Worm (Caenorhabditis elegans) whole organism, young adult: ENCODE data around the gene Y10G11A.1.
A peak's percentile ranks its signal among the peaks of the same experiment; 100 is the strongest.

Experiments
- B0336.3 ChIP-seq: fragments of 200-800 bp; sonication (Bioruptor generic); IDR thresholded peaks from 2 replicates; pipeline ENCODE4 v1.3.6; 2022; ENCODE audit warnings: missing genetic modification characterization, missing compliant biosample characterization
- F33H1.4 ChIP-seq: fragments of 200-800 bp; sonication (Bioruptor generic); IDR thresholded peaks from 2 replicates; pipeline ENCODE4 v1.3.6; 2022; ENCODE audit warnings: missing genetic modification reagents, missing genetic modification characterization, missing compliant biosample characterization
- F49E8.2 ChIP-seq: sonication (generic microtip); optimal IDR thresholded peaks from 3 replicates; lab custom pipeline; 2017; ENCODE audit warnings: missing genetic modification characterization, mild to moderate bottlenecking, missing compliant biosample characterization, antibody characterized with exemption, moderate library complexity; ENCODE audit not compliant: insufficient read depth
- F52B5.7 ChIP-seq: sonication (generic microtip); optimal IDR thresholded peaks from 2 replicates; lab custom pipeline; 2016; ENCODE audit warnings: mild to moderate bottlenecking, missing genetic modification characterization, missing compliant biosample characterization
- F57A8.1 ChIP-seq: fragments of 200-800 bp; sonication (Bioruptor generic); optimal IDR thresholded peaks from 2 replicates; lab custom pipeline; 2018; ENCODE audit warnings: mild to moderate bottlenecking, missing genetic modification characterization, moderate library complexity, missing compliant biosample characterization
- K11D2.4 ChIP-seq: fragments of 200-800 bp; sonication (Bioruptor generic); IDR thresholded peaks from 2 replicates; pipeline ENCODE4 v1.3.6; 2022; ENCODE audit warnings: missing genetic modification reagents, missing genetic modification characterization, missing compliant biosample characterization
- Y53F4B.3 ChIP-seq: fragments of 200-800 bp; sonication (Bioruptor generic); IDR thresholded peaks from 2 replicates; pipeline ENCODE4 v1.3.6; 2022; ENCODE audit warnings: missing genetic modification reagents, missing genetic modification characterization, missing compliant biosample characterization
- Y53G8AR.9 ChIP-seq: fragments of 200-800 bp; sonication (Bioruptor generic); conservative IDR thresholded peaks from 2 replicates; pipeline ENCODE4 v1.3.6; 2022; ENCODE audit warnings: missing genetic modification reagents, missing genetic modification characterization, missing compliant biosample characterization
- Y56A3A.18 ChIP-seq: fragments of 200-800 bp; sonication (Bioruptor generic); IDR thresholded peaks from 2 replicates; pipeline ENCODE4 v1.3.6; 2022; ENCODE audit warnings: missing genetic modification reagents, missing genetic modification characterization, missing compliant biosample characterization
- Y79H2A.3 ChIP-seq: fragments of 200-800 bp; sonication (Bioruptor generic); conservative IDR thresholded peaks from 2 replicates; pipeline ENCODE4 v1.3.6; 2022; ENCODE audit warnings: missing genetic modification reagents, missing genetic modification characterization, missing compliant biosample characterization
- aptf-3 ChIP-seq: fragments of 200-800 bp; sonication (Bioruptor generic); IDR thresholded peaks from 2 replicates; pipeline ENCODE4 v1.3.6; 2022; ENCODE audit warnings: missing genetic modification characterization, missing compliant biosample characterization
- atf-7 ChIP-seq: sonication (generic microtip); optimal IDR thresholded peaks from 2 replicates; lab custom pipeline; 2017; ENCODE audit warnings: mild to moderate bottlenecking, missing genetic modification characterization, missing compliant biosample characterization
- athp-1 ChIP-seq: sonication (generic microtip); optimal IDR thresholded peaks from 2 replicates; lab custom pipeline; 2017; ENCODE audit warnings: mild to moderate bottlenecking, missing genetic modification characterization, missing compliant biosample characterization
- attf-3 ChIP-seq: fragments of 200-800 bp; sonication (Bioruptor generic); conservative IDR thresholded peaks from 2 replicates; pipeline ENCODE4 v1.3.6; 2022; ENCODE audit warnings: missing genetic modification reagents, missing genetic modification characterization, missing compliant biosample characterization
- attf-6 ChIP-seq: fragments of 200-800 bp; sonication (Bioruptor generic); IDR thresholded peaks from 2 replicates; pipeline ENCODE4 v1.3.6; 2022; ENCODE audit warnings: missing genetic modification reagents, missing genetic modification characterization, missing compliant biosample characterization
- bed-2 ChIP-seq: fragments of 200-800 bp; sonication (Bioruptor generic); IDR thresholded peaks from 2 replicates; pipeline ENCODE4 v1.3.6; 2022; ENCODE audit warnings: missing genetic modification reagents, missing genetic modification characterization, missing compliant biosample characterization
- ccch-3 ChIP-seq: fragments of 200-800 bp; sonication (Bioruptor generic); optimal IDR thresholded peaks from 2 replicates; lab custom pipeline; 2018; ENCODE audit warnings: mild to moderate bottlenecking, missing genetic modification characterization, missing compliant biosample characterization
- ceh-58 ChIP-seq: fragments of 200-800 bp; sonication (Bioruptor generic); IDR thresholded peaks from 2 replicates; pipeline ENCODE4 v1.3.6; 2022; ENCODE audit warnings: missing genetic modification characterization, missing compliant biosample characterization
- dpff-1 ChIP-seq: sonication (generic microtip); optimal IDR thresholded peaks from 2 replicates; lab custom pipeline; 2017; ENCODE audit warnings: mild to moderate bottlenecking, missing genetic modification characterization, missing compliant biosample characterization
- efl-1 ChIP-seq: fragments of 150-350 bp; optimal IDR thresholded peaks from 2 replicates; lab custom pipeline; 2014; ENCODE audit warnings: missing biosample characterization, missing genetic modification reagents, missing genetic modification characterization
- egl-44 ChIP-seq: fragments of 200-800 bp; sonication (Bioruptor generic); IDR thresholded peaks from 2 replicates; pipeline ENCODE4 v1.3.6; 2022; ENCODE audit warnings: missing genetic modification reagents, missing genetic modification characterization, missing compliant biosample characterization
- gei-17 ChIP-seq: fragments of 200-800 bp; sonication (Bioruptor generic); optimal IDR thresholded peaks from 2 replicates; lab custom pipeline; 2018; ENCODE audit warnings: mild to moderate bottlenecking, missing genetic modification characterization, missing compliant biosample characterization
- him-1 ChIP-seq: sonication (generic microtip); optimal IDR thresholded peaks from 2 replicates; lab custom pipeline; 2016; ENCODE audit warnings: missing genotype, missing genetic modification reagents, missing genetic modification characterization, missing compliant biosample characterization
- hmg-1.2 ChIP-seq: fragments of 200-800 bp; sonication (Bioruptor generic); IDR thresholded peaks from 2 replicates; pipeline ENCODE4 v1.3.6; 2022; ENCODE audit warnings: missing genetic modification reagents, missing genetic modification characterization, missing compliant biosample characterization
- hrde-1 ChIP-seq: sonication (generic microtip); optimal IDR thresholded peaks from 2 replicates; lab custom pipeline; 2016; ENCODE audit warnings: missing genetic modification characterization, mild to moderate bottlenecking, missing compliant biosample characterization, moderate library complexity, missing genotype, missing genetic modification reagents, borderline replicate concordance
- let-607 ChIP-seq, 2 experiments: fragments of 200-800 bp in 1 of 2; sonication (Bioruptor generic) in 1 of 2; sonication (generic microtip) in 1 of 2; optimal IDR thresholded peaks; 2 replicates each; lab custom pipeline; 2016 to 2018; ENCODE audit warnings: mild to moderate bottlenecking in 2 of 2, missing compliant biosample characterization in 2 of 2, missing genetic modification characterization in 2 of 2, moderate library complexity in 2 of 2, missing genotype in 1 of 2
- lin-40 ChIP-seq: sonication (generic microtip); optimal IDR thresholded peaks from 2 replicates; lab custom pipeline; 2016; ENCODE audit warnings: missing genetic modification characterization, mild to moderate bottlenecking, missing compliant biosample characterization, missing genotype, missing genetic modification reagents
- lir-1 ChIP-seq: fragments of 200-800 bp; sonication (Bioruptor generic); conservative IDR thresholded peaks from 2 replicates; pipeline ENCODE4 v1.3.6; 2022; ENCODE audit warnings: missing genetic modification reagents, missing genetic modification characterization, missing compliant biosample characterization
- lsy-27 ChIP-seq: sonication (generic microtip); optimal IDR thresholded peaks from 2 replicates; lab custom pipeline; 2017; ENCODE audit warnings: missing genetic modification characterization, mild to moderate bottlenecking, missing compliant biosample characterization, antibody characterized with exemption, missing genotype, borderline replicate concordance; ENCODE audit not compliant: insufficient read depth
- madf-10 ChIP-seq: sonication (generic microtip); optimal IDR thresholded peaks from 2 replicates; lab custom pipeline; 2016; ENCODE audit warnings: mild to moderate bottlenecking, missing genetic modification characterization, missing compliant biosample characterization
- madf-3 ChIP-seq: fragments of 200-800 bp; sonication (Bioruptor generic); IDR thresholded peaks from 2 replicates; pipeline ENCODE4 v1.3.6; 2022; ENCODE audit warnings: missing genetic modification reagents, missing genetic modification characterization, missing compliant biosample characterization
- madf-6 ChIP-seq: fragments of 200-800 bp; sonication (Bioruptor generic); IDR thresholded peaks from 2 replicates; pipeline ENCODE4 v1.3.6; 2022; ENCODE audit warnings: missing genetic modification reagents, missing genetic modification characterization, missing compliant biosample characterization
- mcd-1 ChIP-seq: fragments of 200-800 bp; sonication (Bioruptor generic); IDR thresholded peaks from 2 replicates; pipeline ENCODE4 v1.3.6; 2022; ENCODE audit warnings: missing genetic modification reagents, missing genetic modification characterization, missing compliant biosample characterization
- mes-4 ChIP-seq: sonication (generic microtip); optimal IDR thresholded peaks from 2 replicates; lab custom pipeline; 2016; ENCODE audit warnings: missing genotype, missing genetic modification characterization, missing compliant biosample characterization
- nhr-179 ChIP-seq: sonication (generic microtip); optimal IDR thresholded peaks from 2 replicates; lab custom pipeline; 2016; ENCODE audit warnings: mild to moderate bottlenecking, missing genetic modification characterization, missing compliant biosample characterization
- rec-8 ChIP-seq, 2 experiments: sonication (generic microtip); optimal IDR thresholded peaks; 2 replicates each; lab custom pipeline; 2016; ENCODE audit warnings: mild to moderate bottlenecking in 2 of 2, missing genetic modification characterization in 2 of 2, missing genetic modification reagents in 2 of 2, missing genotype in 2 of 2, missing biosample characterization in 1 of 2, missing compliant biosample characterization in 1 of 2, moderate library complexity in 1 of 2
- repo-1 ChIP-seq: sonication (generic microtip); optimal IDR thresholded peaks from 2 replicates; lab custom pipeline; 2017; ENCODE audit warnings: mild to moderate bottlenecking, missing genetic modification characterization, missing compliant biosample characterization
- rpc-1 ChIP-seq, 2 experiments: fragments of 150-350 bp in 1 of 2; sonication (generic microtip) in 1 of 2; optimal IDR thresholded peaks; 2 replicates each; lab custom pipeline; 2014 to 2018; ENCODE audit warnings: missing biosample characterization in 1 of 2, missing genetic modification characterization in 1 of 2, missing genetic modification reagents in 1 of 2, missing genotype in 1 of 2
- sea-2 ChIP-seq: fragments of 200-800 bp; sonication (Bioruptor generic); IDR thresholded peaks from 2 replicates; pipeline ENCODE4 v1.3.6; 2022; ENCODE audit warnings: missing genetic modification characterization, missing compliant biosample characterization
- somi-1 ChIP-seq: fragments of 200-800 bp; sonication (Bioruptor generic); optimal IDR thresholded peaks from 2 replicates; lab custom pipeline; 2018; ENCODE audit warnings: mild to moderate bottlenecking, missing genetic modification characterization, missing compliant biosample characterization

Y10G11A.1 gene

DNA sequence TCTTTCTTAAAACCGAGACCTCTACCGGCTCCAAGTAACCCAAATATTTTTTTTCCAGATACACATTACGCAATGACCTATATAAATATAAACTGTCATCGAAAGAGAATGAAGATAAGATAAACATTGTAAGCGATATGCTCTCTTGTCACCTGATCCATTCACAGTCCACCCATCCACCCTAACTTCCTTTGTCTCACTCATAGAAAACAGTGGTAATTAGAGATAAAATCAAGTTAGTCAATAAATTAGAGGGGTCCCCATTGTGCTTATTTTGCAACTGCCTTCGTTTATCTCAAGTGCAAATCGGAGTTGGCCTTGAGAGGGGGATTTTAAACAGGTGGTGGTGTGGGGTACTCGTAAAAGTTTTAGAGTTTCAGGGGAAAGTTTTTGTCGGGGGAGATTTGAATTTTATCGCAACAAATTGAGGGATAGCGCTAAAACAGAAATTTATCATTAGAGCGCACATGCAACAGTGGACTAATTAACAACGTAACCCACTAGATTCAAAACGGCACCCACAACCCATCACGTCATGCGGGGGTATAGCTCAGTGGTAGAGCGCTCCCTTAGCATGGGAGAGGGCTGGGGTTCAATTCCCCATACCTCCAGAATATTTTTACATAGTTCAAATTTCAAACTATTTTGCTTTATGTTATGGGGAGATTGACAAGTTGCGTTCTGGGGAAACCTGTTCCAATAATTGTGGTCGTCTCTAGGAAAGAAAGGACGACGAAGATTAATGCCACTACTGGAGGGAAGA, 26.4 kb upstream of the Y10G11A.1 start (continued):
- TF ChIP-seq F57A8.1 (GFP tag; lab: Kevin White, UChicago) (no peak), K11D2.4 (GFP tag; lab: Robert Waterston, UW) (no peak), dpff-1 (no peak), Y79H2A.3 (GFP tag; lab: Robert Waterston, UW) (no peak), B0336.3 (peak; percentile 56; the same call in 1 of the 2 replicates), F49E8.2 (tag; lab: Kevin White, UChicago) (peak; percentile 58), bed-2 (no peak), egl-44 (GFP tag; lab: Robert Waterston, UW) (no peak), Y53F4B.3 (GFP tag; lab: Robert Waterston, UW) (no peak), nhr-179 (tag; lab: Kevin White, UChicago) (peak; percentile 35), F33H1.4 (GFP tag; lab: Robert Waterston, UW) (no peak), lsy-27 (no peak), Y53G8AR.9 (GFP tag; lab: Robert Waterston, UW) (peak; percentile 69; the same call in 1 of the 2 replicates), aptf-3 (GFP tag; lab: Robert Waterston, UW) (no peak), attf-6 (GFP tag; lab: Robert Waterston, UW) (peak; percentile 96), lin-40 (tag; lab: Kevin White, UChicago) (peak; percentile 18), madf-3 (GFP tag; lab: Robert Waterston, UW) (no peak), repo-1 (peak; percentile 0), attf-3 (GFP tag; lab: Robert Waterston, UW) (no peak), gei-17 (GFP tag; lab: Kevin White, UChicago) (no peak), rpc-1 (optimal IDR thresholded peaks at IDR 0.05; lab: Kevin White, UChicago) (peak; percentile 88), rpc-1 (tag; optimal IDR thresholded peaks at IDR 0.05; lab: Kevin White, UChicago) (peak; percentile 87), ceh-58 (GFP tag; lab: Robert Waterston, UW) (no peak), mes-4 (tag; lab: Kevin White, UChicago) (peak; percentile 63), atf-7 (tag; lab: Kevin White, UChicago) (no peak), madf-10 (tag; lab: Kevin White, UChicago) (peak; percentile 21), madf-6 (GFP tag; lab: Robert Waterston, UW) (peak; percentile 50), sea-2 (GFP tag; lab: Robert Waterston, UW) (no peak), mcd-1 (GFP tag; lab: Robert Waterston, UW) (peak; percentile 90), Y56A3A.18 (GFP tag; lab: Robert Waterston, UW) (peak; percentile 61; the same call in 1 of the 2 replicates), hmg-1.2 (GFP tag; lab: Robert Waterston, UW) (peak; percentile 69), somi-1 (no peak), let-607 (tag; optimal IDR thresholded peaks at IDR 0.05; lab: Kevin White, UChicago) (peak in 1 of 2 experiments; percentile 23), ccch-3 (no peak), efl-1 (GFP tag; lab: Kevin White, UChicago) (peak; percentile 14), F52B5.7 (tag; lab: Kevin White, UChicago) (peak; percentile 25), athp-1 (tag; lab: Kevin White, UChicago) (peak; percentile 59), hrde-1 (tag; lab: Kevin White, UChicago) (peak; percentile 28), him-1 (tag; lab: Kevin White, UChicago) (no peak), rec-8 (tag; optimal IDR thresholded peaks at IDR 0.05; lab: Kevin White, UChicago) (peak; percentile 46 to 60), lir-1 (GFP tag; lab: Robert Waterston, UW) (no peak)
